Worm (Caenorhabditis elegans): Measurements from ENCODE around the gene trpl-2.

The trpl-2 gene

ce11 chrIV:4346512-4346911 is 20.1 kb downstream of the trpl-2 start, which contains the start of gene oac-52 (continued):
- TF ChIP-seq B0035.1 (tag; optimal IDR thresholded peaks at IDR 0.05) (no peak), lin-35 (GFP tag; optimal IDR thresholded peaks at IDR 0.05) (no peak)

- TF ChIP-seq lag-1 (GFP tag; IDR thresholded peaks at IDR 0.05) (no peak), B0336.3 (GFP tag; IDR thresholded peaks at IDR 0.05) (peak; percentile 71), madf-3 (GFP tag; IDR thresholded peaks at IDR 0.05) (peak; percentile 71), mxl-1 (tag; optimal IDR thresholded peaks at IDR 0.05) (no peak), nfya-2 (GFP tag; IDR thresholded peaks at IDR 0.05) (no peak), B0035.1 (tag; optimal IDR thresholded peaks at IDR 0.05) (no peak), let-526 (GFP tag; IDR thresholded peaks at IDR 0.05) (no peak), sptf-2 (GFP tag; optimal IDR thresholded peaks at IDR 0.05) (peak; percentile 52), gei-17 (GFP tag; optimal IDR thresholded peaks at IDR 0.05) (no peak), ceh-27 (GFP tag; optimal IDR thresholded peaks at IDR 0.05) (peak; percentile 17), aptf-3 (GFP tag; IDR thresholded peaks at IDR 0.05) (0 out of 2 replicates have a peak, but pooled peaks have one; percentile 55), mes-4 (tag; optimal IDR thresholded peaks at IDR 0.05) (peak; percentile 9), ztf-18 (tag; optimal IDR thresholded peaks at IDR 0.05) (peak; percentile 78), Y53F4B.3 (GFP tag; IDR thresholded peaks at IDR 0.05) (no peak; the same call in 1 of the 2 replicates), nfyb-1 (GFP tag; IDR thresholded peaks at IDR 0.05) (peak; percentile 63; the same call in 1 of the 2 replicates), hmg-20 (GFP tag; IDR thresholded peaks at IDR 0.05) (peak; percentile 29; the same call in 1 of the 2 replicates), Y67H2A.10 (GFP tag; conservative IDR thresholded peaks at IDR 0.05) (no peak), rec-8 (tag; optimal IDR thresholded peaks at IDR 0.05) (no peak), rcor-1 (GFP tag; IDR thresholded peaks at IDR 0.05) (peak; percentile 60), hmg-1.2 (GFP tag; IDR thresholded peaks at IDR 0.05) (peak; percentile 61), F10E7.11 (tag; optimal IDR thresholded peaks at IDR 0.05) (no peak), F37B4.10 (GFP tag; IDR thresholded peaks at IDR 0.05) (no peak), D2030.7 (GFP tag; IDR thresholded peaks at IDR 0.05) (peak; percentile 96), snpc-1.1 (tag; optimal IDR thresholded peaks at IDR 0.05; ENCODE audit: insufficient read depth) (peak; percentile 95), snpc-3.4 (tag; optimal IDR thresholded peaks at IDR 0.05) (peak; percentile 77), hsf-1 (GFP tag; IDR thresholded peaks at IDR 0.05) (peak; percentile 64; the same call in 1 of the 2 replicates), die-1 (tag; optimal IDR thresholded peaks at IDR 0.05) (peak; percentile 60), let-607 (tag; optimal IDR thresholded peaks at IDR 0.05) (no peak), egl-44 (GFP tag; IDR thresholded peaks at IDR 0.05) (no peak), unc-62 (GFP tag; optimal IDR thresholded peaks at IDR 0.05) (no peak), nhr-27 (tag; optimal IDR thresholded peaks at IDR 0.05) (no peak), zim-3 (tag; optimal IDR thresholded peaks at IDR 0.05) (no peak), lir-1 (GFP tag; conservative IDR thresholded peaks at IDR 0.05) (no peak), ztf-6 (GFP tag; IDR thresholded peaks at IDR 0.05) (no peak), egl-18 (GFP tag; IDR thresholded peaks at IDR 0.05) (no peak), ceh-79 (tag; optimal IDR thresholded peaks at IDR 0.05) (no peak), him-1 (tag; optimal IDR thresholded peaks at IDR 0.05) (peak; percentile 80), nhr-80 (tag; optimal IDR thresholded peaks at IDR 0.05) (no peak), ceh-91 (GFP tag; IDR thresholded peaks at IDR 0.05) (peak; percentile 81), rpc-1 (optimal IDR thresholded peaks at IDR 0.05) (no peak), rpc-1 (tag; optimal IDR thresholded peaks at IDR 0.05) (peak; percentile 11), ztf-22 (GFP tag; optimal IDR thresholded peaks at IDR 0.05) (no peak), pbrm-1 (GFP tag; IDR thresholded peaks at IDR 0.05) (peak; percentile 88), atf-7 (tag; optimal IDR thresholded peaks at IDR 0.05) (no peak), Y95B8A.8 (GFP tag; IDR thresholded peaks at IDR 0.05) (no peak), snpc-1.3 (tag; optimal IDR thresholded peaks at IDR 0.05; ENCODE audit: insufficient read depth) (no peak)
Measured at ce11 chrIV:4347578-4348003, 21.1 kb downstream of the trpl-2 start.
